Comparison of ENCODE assay signal across 1 fruit fly cellular context in the genomic region with DNA sequence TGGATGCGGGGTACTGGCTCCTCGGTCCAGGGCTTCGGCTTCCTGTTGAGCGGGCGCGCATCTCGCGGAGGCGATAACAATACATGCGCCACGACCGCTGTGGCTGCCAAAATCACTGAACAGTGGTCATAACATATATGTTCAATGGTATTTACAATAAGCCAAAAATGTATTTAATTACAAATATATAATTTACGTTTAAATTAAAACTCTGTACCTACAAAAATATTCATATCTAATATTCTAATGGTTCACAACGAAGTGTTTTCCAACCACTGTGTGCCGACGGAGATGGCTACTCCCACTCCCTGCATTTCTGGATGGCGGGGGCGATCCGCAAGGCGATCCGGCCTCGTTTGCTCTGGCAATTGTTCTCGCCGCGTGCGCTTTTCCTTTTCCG.
TF ChIP-seq lines count a peak whose summit lies in the region.

No protein-coding gene starts in this region.

TF ChIP-seq in whole organism, embryonic, 481 proteins besides CTCF, POLR2A, EP300 and RAD21 (continued from another document):
- TF ChIP-seq CG10959 (GFP tag; IDR thresholded peaks at IDR 0.05; lab: Robert Waterston, UW) (peak; percentile 45), wdn (GFP tag; IDR thresholded peaks at IDR 0.05; lab: Robert Waterston, UW) (no peak), CG2875 (GFP tag; optimal IDR thresholded peaks at IDR 0.05; lab: Kevin White, UChicago) (peak; percentile 4), NfI (GFP tag; optimal IDR thresholded peaks at IDR 0.05; lab: Kevin White, UChicago) (no peak), CG18262 (tag; optimal IDR thresholded peaks at IDR 0.05; lab: Kevin White, UChicago) (peak; percentile 2), CG14667 (GFP tag; IDR thresholded peaks at IDR 0.05; lab: Robert Waterston, UW) (peak; percentile 17; the same call in 1 of the 2 replicates), Dref (GFP tag; IDR thresholded peaks at IDR 0.05; lab: Robert Waterston, UW) (no peak), CG12391 (tag; optimal IDR thresholded peaks at IDR 0.05; lab: Kevin White, UChicago) (peak; percentile 28), phol (tag; optimal IDR thresholded peaks at IDR 0.05; lab: Kevin White, UChicago) (peak; percentile 4), CG5953 (GFP tag; IDR thresholded peaks at IDR 0.05; lab: Robert Waterston, UW) (peak; percentile 39; the same call in 1 of the 2 replicates), CG8388 (GFP tag; optimal IDR thresholded peaks at IDR 0.05; lab: Kevin White, UChicago) (peak; percentile 22), HLH4C (GFP tag; IDR thresholded peaks at IDR 0.05; lab: Robert Waterston, UW; ENCODE audit: partially characterized antibody) (no peak), PHDP (tag; optimal IDR thresholded peaks at IDR 0.05; lab: Kevin White, UChicago) (no peak), p53 (GFP tag; optimal IDR thresholded peaks at IDR 0.05; lab: Kevin White, UChicago) (no peak), nmo (GFP tag; optimal IDR thresholded peaks at IDR 0.05; lab: Kevin White, UChicago) (peak; percentile 7), fd102C (GFP tag; optimal IDR thresholded peaks at IDR 0.05; lab: Kevin White, UChicago) (no peak), HLHmδ (GFP tag; optimal IDR thresholded peaks at IDR 0.05; lab: Kevin White, UChicago) (no peak), CG6813 (GFP tag; optimal IDR thresholded peaks at IDR 0.05; lab: Kevin White, UChicago) (no peak), Hmx (GFP tag; optimal IDR thresholded peaks at IDR 0.05; lab: Kevin White, UChicago) (no peak), ara (GFP tag; IDR thresholded peaks at IDR 0.05; lab: Robert Waterston, UW) (peak; percentile 74), Trl (optimal IDR thresholded peaks at IDR 0.05; lab: Kevin White, UChicago) (no peak), Trl (GFP tag; optimal IDR thresholded peaks at IDR 0.05; lab: Kevin White, UChicago) (no peak), CG8765 (GFP tag; IDR thresholded peaks at IDR 0.05; lab: Robert Waterston, UW) (peak; percentile 63; the same call in 1 of the 2 replicates), Pdp1 (GFP tag; optimal IDR thresholded peaks at IDR 0.05; lab: Kevin White, UChicago) (no peak), Sox102F (GFP tag; optimal IDR thresholded peaks at IDR 0.05; lab: Kevin White, UChicago) (peak; percentile 46), ranshi (GFP tag; IDR thresholded peaks at IDR 0.05; lab: Robert Waterston, UW) (peak; percentile 38; the same call in 1 of the 2 replicates), CG12219 (GFP tag; optimal IDR thresholded peaks at IDR 0.05; lab: Kevin White, UChicago) (no peak), CG7556 (GFP tag; optimal IDR thresholded peaks at IDR 0.05; lab: Kevin White, UChicago) (no peak), CG31224 (GFP tag; IDR thresholded peaks at IDR 0.05; lab: Robert Waterston, UW) (no peak), CG1603 (tag; optimal IDR thresholded peaks at IDR 0.05; lab: Kevin White, UChicago) (peak; percentile 26)
TF ChIP-seq in whole organism, embryonic: peak in this region for 49.
